Worm (Caenorhabditis elegans) whole organism, early embryonic: ENCODE data around the gene srv-13.

Source experiments
- ama-1 ChIP-seq: fragments of 150-350 bp; optimal IDR thresholded peaks from 2 replicates; lab custom pipeline; 2014
- ceh-13 ChIP-seq: fragments of 200-800 bp; sonication (Bioruptor generic); optimal IDR thresholded peaks from 2 replicates; lab custom pipeline; 2018; ENCODE audit warnings: mild to moderate bottlenecking, missing genetic modification characterization, missing compliant biosample characterization
- ceh-36 ChIP-seq: sonication (generic microtip); optimal IDR thresholded peaks from 2 replicates; lab custom pipeline; 2016; ENCODE audit warnings: missing genetic modification characterization, inconsistent platforms, missing compliant biosample characterization
- flt-1 ChIP-seq: fragments of 200-800 bp; sonication (Bioruptor generic); IDR thresholded peaks from 2 replicates; pipeline ENCODE4 v1.3.6; 2022; ENCODE audit warnings: missing genetic modification characterization, missing compliant biosample characterization
- hmbx-1 ChIP-seq: sonication (generic microtip); optimal IDR thresholded peaks from 2 replicates; lab custom pipeline; 2016; ENCODE audit warnings: mild to moderate bottlenecking, missing genetic modification characterization, missing compliant biosample characterization
- hmg-4 ChIP-seq: fragments of 200-800 bp; sonication (Bioruptor generic); optimal IDR thresholded peaks from 2 replicates; lab custom pipeline; 2018; ENCODE audit warnings: mild to moderate bottlenecking, missing genetic modification characterization, missing compliant biosample characterization
- pes-1 ChIP-seq: fragments of 200-800 bp; sonication (Bioruptor generic); IDR thresholded peaks from 2 replicates; pipeline ENCODE4 v1.3.6; 2022; ENCODE audit warnings: missing genetic modification reagents, missing genetic modification characterization, missing compliant biosample characterization
- scrt-1 ChIP-seq: fragments of 200-800 bp; sonication (Bioruptor generic); IDR thresholded peaks from 2 replicates; pipeline ENCODE4 v1.3.6; 2022; ENCODE audit warnings: missing genetic modification characterization, missing compliant biosample characterization
- tbx-37 ChIP-seq: fragments of 200-800 bp; sonication (Bioruptor generic); conservative IDR thresholded peaks from 2 replicates; pipeline ENCODE4 v1.3.6; 2022; ENCODE audit warnings: missing genetic modification reagents, missing genetic modification characterization, missing compliant biosample characterization

DNA sequence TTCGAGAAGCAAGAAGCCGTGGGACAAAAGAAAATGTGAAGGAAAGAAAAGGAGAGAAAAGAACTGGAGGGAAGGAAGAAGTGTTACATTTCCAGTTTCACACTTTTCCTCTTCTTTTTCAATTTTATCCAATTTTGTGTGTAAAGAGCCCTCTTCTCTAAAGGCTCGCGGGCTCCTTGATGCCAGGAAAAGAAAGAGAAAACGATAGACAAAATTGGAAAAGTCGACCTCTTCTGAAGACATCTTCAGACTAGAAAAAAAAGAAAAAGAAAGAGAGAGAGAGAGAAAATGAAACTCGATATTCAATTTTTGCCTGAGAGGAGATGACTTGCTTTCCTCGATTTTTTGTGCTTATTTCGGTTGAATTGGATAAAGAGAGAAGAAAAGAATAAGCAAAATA is 20.0 kb upstream of the srv-13 start:
- TF ChIP-seq pes-1 (GFP tag; lab: Robert Waterston, UW) (no peak), flt-1 (GFP tag; lab: Robert Waterston, UW) (no peak), ama-1 (lab: Kevin White, UChicago) (no peak), tbx-37 (no peak), ceh-36 (no peak), hmbx-1 (tag; lab: Kevin White, UChicago) (no peak), scrt-1 (no peak), hmg-4 (GFP tag; lab: Kevin White, UChicago) (no peak), ceh-13 (GFP tag; lab: Kevin White, UChicago) (no peak)
